Worm (Caenorhabditis elegans): Measurements from ENCODE around the gene ZC395.5.

Gene ZC395.5

ce11 chrIII:5310403-5310802 is 42.8 kb downstream of the ZC395.5 start:
- no peak for TF ChIP-seq fkh-10 (GFP tag; optimal IDR thresholded peaks at IDR 0.05)
- TF ChIP-seq pha-4 (GFP tag; IDR thresholded peaks at IDR 0.05) = 0 out of 2 replicates have a peak, but pooled peaks have one; percentile 17
- no peak for TF ChIP-seq pha-4 (tag; optimal IDR thresholded peaks at IDR 0.05)
- TF ChIP-seq set-16 (GFP tag; IDR thresholded peaks at IDR 0.05) = peak; percentile 57

ce11 chrIII:5310940-5311339 is 43.3 kb downstream of the ZC395.5 start, which contains the start of gene pqe-1:
TSS of gene pqe-1 (plus strand) at chrIII:5311240.
- TF ChIP-seq hmg-1.1 (GFP tag; IDR thresholded peaks at IDR 0.05) (no peak), cey-2 (tag; optimal IDR thresholded peaks at IDR 0.05; ENCODE audit: borderline replicate concordance, insufficient read depth) (no peak), saeg-2 (GFP tag; IDR thresholded peaks at IDR 0.05) (no peak), zfp-2 (tag; optimal IDR thresholded peaks at IDR 0.05) (no peak), arid-1 (GFP tag; conservative IDR thresholded peaks at IDR 0.05) (0 out of 2 replicates have a peak, but pooled peaks have one; percentile 12), daf-19 (GFP tag; conservative IDR thresholded peaks at IDR 0.05) (no peak), unc-130 (GFP tag; optimal IDR thresholded peaks at IDR 0.05) (no peak), nhr-237 (tag; optimal IDR thresholded peaks at IDR 0.05) (no peak), snpc-4 (tag; optimal IDR thresholded peaks at IDR 0.05) (no peak)

Measured in whole organism, L4 larva.